Worm (Caenorhabditis elegans) whole organism, young adult: ENCODE measurements around the gene nhr-105.

ENCODE experiments used
- B0019.2 ChIP-seq: fragments of 200-800 bp; sonication (Bioruptor generic); conservative IDR thresholded peaks from 2 replicates; pipeline ENCODE4 v1.3.6; 2022; ENCODE audit warnings: missing genetic modification reagents, missing genetic modification characterization, missing compliant biosample characterization
- C06A6.2 ChIP-seq: fragments of 200-800 bp; sonication (Bioruptor generic); conservative IDR thresholded peaks from 2 replicates; pipeline ENCODE4 v1.3.6; 2022; ENCODE audit warnings: missing genetic modification characterization, missing compliant biosample characterization
- C17E4.6 ChIP-seq: fragments of 200-800 bp; sonication (Bioruptor generic); IDR thresholded peaks from 2 replicates; pipeline ENCODE4 v1.3.6; 2022; ENCODE audit warnings: missing genetic modification reagents, missing genetic modification characterization, missing compliant biosample characterization
- F10E7.11 ChIP-seq: sonication (generic microtip); optimal IDR thresholded peaks from 2 replicates; lab custom pipeline; 2017; ENCODE audit warnings: mild to moderate bottlenecking, missing genetic modification characterization, moderate library complexity, missing compliant biosample characterization
- F22D6.2 ChIP-seq: sonication (generic microtip); optimal IDR thresholded peaks from 2 replicates; lab custom pipeline; 2016; ENCODE audit warnings: mild to moderate bottlenecking, missing genetic modification characterization, missing compliant biosample characterization
- F37B4.10 ChIP-seq: fragments of 200-800 bp; sonication (Bioruptor generic); IDR thresholded peaks from 2 replicates; pipeline ENCODE4 v1.3.6; 2022; ENCODE audit warnings: missing genetic modification characterization, missing compliant biosample characterization
- F39B2.1 ChIP-seq: fragments of 200-800 bp; sonication (Bioruptor generic); IDR thresholded peaks from 2 replicates; pipeline ENCODE4 v1.3.6; 2022; ENCODE audit warnings: missing genetic modification reagents, missing genetic modification characterization, missing compliant biosample characterization
- F49E8.2 ChIP-seq: sonication (generic microtip); optimal IDR thresholded peaks from 3 replicates; lab custom pipeline; 2017; ENCODE audit warnings: missing genetic modification characterization, mild to moderate bottlenecking, missing compliant biosample characterization, antibody characterized with exemption, moderate library complexity; ENCODE audit not compliant: insufficient read depth
- F55B11.4 ChIP-seq: sonication (generic microtip); optimal IDR thresholded peaks from 2 replicates; lab custom pipeline; 2016; ENCODE audit warnings: missing compliant biosample characterization, missing genetic modification characterization, borderline replicate concordance; ENCODE audit not compliant: insufficient read depth
- F57A8.1 ChIP-seq: fragments of 200-800 bp; sonication (Bioruptor generic); optimal IDR thresholded peaks from 2 replicates; lab custom pipeline; 2018; ENCODE audit warnings: mild to moderate bottlenecking, missing genetic modification characterization, moderate library complexity, missing compliant biosample characterization
- F57C9.4 ChIP-seq: sonication (generic microtip); optimal IDR thresholded peaks from 2 replicates; lab custom pipeline; 2017; ENCODE audit warnings: mild to moderate bottlenecking, missing genetic modification characterization, missing compliant biosample characterization
- K11D2.4 ChIP-seq: fragments of 200-800 bp; sonication (Bioruptor generic); IDR thresholded peaks from 2 replicates; pipeline ENCODE4 v1.3.6; 2022; ENCODE audit warnings: missing genetic modification reagents, missing genetic modification characterization, missing compliant biosample characterization
- Y56A3A.18 ChIP-seq: fragments of 200-800 bp; sonication (Bioruptor generic); IDR thresholded peaks from 2 replicates; pipeline ENCODE4 v1.3.6; 2022; ENCODE audit warnings: missing genetic modification reagents, missing genetic modification characterization, missing compliant biosample characterization
- Y79H2A.3 ChIP-seq: fragments of 200-800 bp; sonication (Bioruptor generic); conservative IDR thresholded peaks from 2 replicates; pipeline ENCODE4 v1.3.6; 2022; ENCODE audit warnings: missing genetic modification reagents, missing genetic modification characterization, missing compliant biosample characterization
- Y95B8A.8 ChIP-seq: fragments of 200-800 bp; sonication (Bioruptor generic); IDR thresholded peaks from 2 replicates; pipeline ENCODE4 v1.3.6; 2022; ENCODE audit warnings: missing genetic modification reagents, missing genetic modification characterization, missing compliant biosample characterization
- aptf-2 ChIP-seq: fragments of 200-800 bp; sonication (Bioruptor generic); conservative IDR thresholded peaks from 2 replicates; pipeline ENCODE4 v1.3.6; 2022; ENCODE audit warnings: missing genetic modification reagents, missing genetic modification characterization, missing compliant biosample characterization
- athp-1 ChIP-seq: sonication (generic microtip); optimal IDR thresholded peaks from 2 replicates; lab custom pipeline; 2017; ENCODE audit warnings: mild to moderate bottlenecking, missing genetic modification characterization, missing compliant biosample characterization
- attf-5 ChIP-seq: fragments of 200-800 bp; sonication (Bioruptor generic); optimal IDR thresholded peaks from 2 replicates; lab custom pipeline; 2018; ENCODE audit warnings: mild to moderate bottlenecking, missing genetic modification characterization, missing compliant biosample characterization
- ccch-3 ChIP-seq: fragments of 200-800 bp; sonication (Bioruptor generic); optimal IDR thresholded peaks from 2 replicates; lab custom pipeline; 2018; ENCODE audit warnings: mild to moderate bottlenecking, missing genetic modification characterization, missing compliant biosample characterization
- cebp-1 ChIP-seq, 2 experiments: fragments of 200-800 bp in 1 of 2; sonication (Bioruptor generic) in 1 of 2; sonication (generic microtip) in 1 of 2; IDR thresholded peaks in 1 of 2; optimal IDR thresholded peaks in 1 of 2; 2 replicates each; pipeline versions ENCODE4 v1.3.6 to Lab custom; 2017 to 2022; ENCODE audit warnings: missing compliant biosample characterization in 2 of 2, missing genetic modification characterization in 2 of 2, mild to moderate bottlenecking in 1 of 2, missing genetic modification reagents in 1 of 2, moderate library complexity in 1 of 2
- ceh-100 ChIP-seq: fragments of 200-800 bp; sonication (Bioruptor generic); IDR thresholded peaks from 2 replicates; pipeline ENCODE4 v1.3.6; 2022; ENCODE audit warnings: missing genetic modification reagents, missing genetic modification characterization, missing compliant biosample characterization
- ceh-58 ChIP-seq: fragments of 200-800 bp; sonication (Bioruptor generic); IDR thresholded peaks from 2 replicates; pipeline ENCODE4 v1.3.6; 2022; ENCODE audit warnings: missing genetic modification characterization, missing compliant biosample characterization
- dpl-1 ChIP-seq: fragments of 150-350 bp; optimal IDR thresholded peaks from 2 replicates; lab custom pipeline; 2014; ENCODE audit warnings: missing biosample characterization, missing genetic modification reagents, missing genetic modification characterization
- egl-44 ChIP-seq: fragments of 200-800 bp; sonication (Bioruptor generic); IDR thresholded peaks from 2 replicates; pipeline ENCODE4 v1.3.6; 2022; ENCODE audit warnings: missing genetic modification reagents, missing genetic modification characterization, missing compliant biosample characterization
- ets-4 ChIP-seq: fragments of 200-800 bp; sonication (Bioruptor generic); optimal IDR thresholded peaks from 2 replicates; lab custom pipeline; 2018; ENCODE audit warnings: mild to moderate bottlenecking, missing genetic modification characterization, missing compliant biosample characterization
- fkh-3 ChIP-seq: sonication (generic microtip); optimal IDR thresholded peaks from 2 replicates; lab custom pipeline; 2016; ENCODE audit warnings: mild to moderate bottlenecking, missing genetic modification characterization, missing compliant biosample characterization
- gei-17 ChIP-seq: fragments of 200-800 bp; sonication (Bioruptor generic); optimal IDR thresholded peaks from 2 replicates; lab custom pipeline; 2018; ENCODE audit warnings: mild to moderate bottlenecking, missing genetic modification characterization, missing compliant biosample characterization
- him-1 ChIP-seq: sonication (generic microtip); optimal IDR thresholded peaks from 2 replicates; lab custom pipeline; 2016; ENCODE audit warnings: missing genotype, missing genetic modification reagents, missing genetic modification characterization, missing compliant biosample characterization
- hrde-1 ChIP-seq: sonication (generic microtip); optimal IDR thresholded peaks from 2 replicates; lab custom pipeline; 2016; ENCODE audit warnings: missing genetic modification characterization, mild to moderate bottlenecking, missing compliant biosample characterization, moderate library complexity, missing genotype, missing genetic modification reagents, borderline replicate concordance
- lag-1 ChIP-seq: fragments of 200-800 bp; sonication (Bioruptor generic); IDR thresholded peaks from 2 replicates; pipeline ENCODE4 v1.3.6; 2022; ENCODE audit warnings: missing genetic modification reagents, missing genetic modification characterization, missing compliant biosample characterization
- lin-26 ChIP-seq: fragments of 200-800 bp; sonication (Bioruptor generic); IDR thresholded peaks from 2 replicates; pipeline ENCODE4 v1.3.6; 2022; ENCODE audit warnings: missing genetic modification reagents, missing genetic modification characterization, missing compliant biosample characterization
- lsl-1 ChIP-seq: fragments of 200-800 bp; sonication (Bioruptor generic); optimal IDR thresholded peaks from 2 replicates; lab custom pipeline; 2018; ENCODE audit warnings: mild to moderate bottlenecking, missing genetic modification characterization, moderate library complexity, missing compliant biosample characterization
- madf-10 ChIP-seq: sonication (generic microtip); optimal IDR thresholded peaks from 2 replicates; lab custom pipeline; 2016; ENCODE audit warnings: mild to moderate bottlenecking, missing genetic modification characterization, missing compliant biosample characterization
- madf-3 ChIP-seq: fragments of 200-800 bp; sonication (Bioruptor generic); IDR thresholded peaks from 2 replicates; pipeline ENCODE4 v1.3.6; 2022; ENCODE audit warnings: missing genetic modification reagents, missing genetic modification characterization, missing compliant biosample characterization
- madf-6 ChIP-seq: fragments of 200-800 bp; sonication (Bioruptor generic); IDR thresholded peaks from 2 replicates; pipeline ENCODE4 v1.3.6; 2022; ENCODE audit warnings: missing genetic modification reagents, missing genetic modification characterization, missing compliant biosample characterization
- mes-4 ChIP-seq: sonication (generic microtip); optimal IDR thresholded peaks from 2 replicates; lab custom pipeline; 2016; ENCODE audit warnings: missing genotype, missing genetic modification characterization, missing compliant biosample characterization
- nfya-1 ChIP-seq: sonication (generic microtip); optimal IDR thresholded peaks from 2 replicates; lab custom pipeline; 2017; ENCODE audit warnings: antibody characterized with exemption, missing compliant biosample characterization, missing genetic modification characterization, borderline replicate concordance; ENCODE audit not compliant: insufficient read depth
- rcor-1 ChIP-seq: fragments of 200-800 bp; sonication (Bioruptor generic); IDR thresholded peaks from 2 replicates; pipeline ENCODE4 v1.3.6; 2022; ENCODE audit warnings: missing genetic modification reagents, missing genetic modification characterization, missing compliant biosample characterization
- sdz-38 ChIP-seq: sonication (generic microtip); optimal IDR thresholded peaks from 2 replicates; lab custom pipeline; 2016; ENCODE audit warnings: missing genotype, missing genetic modification characterization, missing compliant biosample characterization
- sea-2 ChIP-seq: fragments of 200-800 bp; sonication (Bioruptor generic); IDR thresholded peaks from 2 replicates; pipeline ENCODE4 v1.3.6; 2022; ENCODE audit warnings: missing genetic modification characterization, missing compliant biosample characterization
- snpc-3.4 ChIP-seq: sonication (generic microtip); optimal IDR thresholded peaks from 2 replicates; lab custom pipeline; 2017; ENCODE audit warnings: missing genetic modification characterization, mild to moderate bottlenecking, missing compliant biosample characterization, antibody characterized with exemption, moderate library complexity, missing genotype, missing genetic modification reagents
- sptf-2 ChIP-seq: fragments of 200-800 bp; sonication (Bioruptor generic); optimal IDR thresholded peaks from 2 replicates; lab custom pipeline; 2018; ENCODE audit warnings: mild to moderate bottlenecking, missing genetic modification characterization, missing compliant biosample characterization
- tbp1 ChIP-seq: fragments of 200-800 bp; sonication (Bioruptor generic); optimal IDR thresholded peaks from 2 replicates; lab custom pipeline; 2018; ENCODE audit warnings: mild to moderate bottlenecking, missing genetic modification characterization, missing compliant biosample characterization
- tlf-1 ChIP-seq: fragments of 200-800 bp; sonication (Bioruptor generic); optimal IDR thresholded peaks from 2 replicates; lab custom pipeline; 2018; ENCODE audit warnings: mild to moderate bottlenecking, missing genetic modification characterization, missing compliant biosample characterization
- ztf-18 ChIP-seq: sonication (generic microtip); optimal IDR thresholded peaks from 2 replicates; lab custom pipeline; 2016; ENCODE audit warnings: missing genotype, mild to moderate bottlenecking, missing genetic modification characterization, missing compliant biosample characterization
- ztf-25 ChIP-seq: fragments of 200-800 bp; sonication (Bioruptor generic); IDR thresholded peaks from 2 replicates; pipeline ENCODE4 v1.3.6; 2022; ENCODE audit warnings: missing genetic modification reagents, missing genetic modification characterization, missing compliant biosample characterization
- ztf-28 ChIP-seq: fragments of 200-800 bp; sonication (Bioruptor generic); IDR thresholded peaks from 2 replicates; pipeline ENCODE4 v1.3.6; 2022; ENCODE audit warnings: missing genetic modification reagents, missing genetic modification characterization, missing compliant biosample characterization
- ztf-6 ChIP-seq: fragments of 200-800 bp; sonication (Bioruptor generic); IDR thresholded peaks from 2 replicates; pipeline ENCODE4 v1.3.6; 2022; ENCODE audit warnings: missing genetic modification reagents, missing genetic modification characterization, missing compliant biosample characterization

The nhr-105 gene

DNA sequence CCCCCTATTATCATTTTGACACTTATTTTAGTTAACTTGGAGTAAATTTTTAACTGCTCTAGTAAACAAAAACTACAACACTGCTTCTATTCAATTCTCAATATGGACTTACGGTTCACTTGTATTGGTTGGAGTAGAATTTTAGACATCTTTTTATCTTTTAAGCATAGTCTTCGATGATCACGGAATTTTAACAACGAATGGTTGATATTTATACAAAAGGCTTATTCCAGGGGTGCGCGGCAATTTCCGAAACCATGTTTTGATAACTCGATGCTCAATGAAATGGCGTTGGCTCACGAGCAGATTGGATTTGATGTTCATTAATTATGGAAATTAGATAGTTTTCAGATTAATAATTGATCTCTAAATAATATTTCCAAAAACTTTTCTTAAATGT, 6.5 kb upstream of the nhr-105 start (continued):
- TF ChIP-seq madf-6 (GFP tag; lab: Robert Waterston, UW) (peak; percentile 90), ccch-3 (no peak), egl-44 (GFP tag; lab: Robert Waterston, UW) (no peak), ztf-28 (GFP tag; lab: Robert Waterston, UW) (no peak), attf-5 (GFP tag; lab: Kevin White, UChicago) (no peak), nfya-1 (tag; lab: Kevin White, UChicago) (no peak), madf-3 (GFP tag; lab: Robert Waterston, UW) (peak; percentile 69; the same call in 1 of the 2 replicates), lsl-1 (GFP tag; lab: Kevin White, UChicago) (peak; percentile 31), athp-1 (tag; lab: Kevin White, UChicago) (peak; percentile 55), K11D2.4 (GFP tag; lab: Robert Waterston, UW) (no peak), ztf-25 (GFP tag; lab: Robert Waterston, UW) (0 out of 2 replicates have a peak, but pooled peaks have one; percentile 28), F49E8.2 (tag; lab: Kevin White, UChicago) (peak; percentile 87), rcor-1 (GFP tag; lab: Robert Waterston, UW) (peak; percentile 82), sdz-38 (tag; lab: Kevin White, UChicago) (no peak), F37B4.10 (GFP tag; lab: Robert Waterston, UW) (no peak), gei-17 (GFP tag; lab: Kevin White, UChicago) (no peak), hrde-1 (tag; lab: Kevin White, UChicago) (peak; percentile 96), Y95B8A.8 (GFP tag; lab: Robert Waterston, UW) (peak; percentile 84), fkh-3 (tag; lab: Kevin White, UChicago) (peak; percentile 20), ets-4 (GFP tag; lab: Kevin White, UChicago) (no peak), F57C9.4 (tag; lab: Kevin White, UChicago) (peak; percentile 3), ztf-6 (GFP tag; lab: Robert Waterston, UW) (no peak), C06A6.2 (no peak), F39B2.1 (GFP tag; lab: Robert Waterston, UW) (no peak; the same call in none of the 2 replicates), lag-1 (GFP tag; lab: Robert Waterston, UW) (no peak), Y79H2A.3 (GFP tag; lab: Robert Waterston, UW) (peak; percentile 58; the same call in 1 of the 2 replicates), ceh-100 (GFP tag; lab: Robert Waterston, UW) (peak; percentile 66; the same call in 1 of the 2 replicates), tbp1 (GFP tag; lab: Kevin White, UChicago) (peak; percentile 35), F10E7.11 (tag; lab: Kevin White, UChicago) (peak; percentile 72), F22D6.2 (tag; lab: Kevin White, UChicago) (no peak), B0019.2 (GFP tag; lab: Robert Waterston, UW) (no peak), tlf-1 (GFP tag; lab: Kevin White, UChicago) (peak; percentile 42), F55B11.4 (tag; lab: Kevin White, UChicago) (no peak), aptf-2 (no peak), ztf-18 (tag; lab: Kevin White, UChicago) (peak; percentile 56), mes-4 (peak; percentile 27), ceh-58 (peak; percentile 79; the same call in 1 of the 2 replicates), F57A8.1 (no peak), him-1 (tag; lab: Kevin White, UChicago) (peak; percentile 38), C17E4.6 (GFP tag; lab: Robert Waterston, UW) (peak; percentile 57; the same call in 1 of the 2 replicates), cebp-1 (GFP tag; IDR thresholded peaks at IDR 0.05; lab: Robert Waterston, UW) (no peak), cebp-1 (tag; optimal IDR thresholded peaks at IDR 0.05; lab: Kevin White, UChicago) (peak; percentile 55), lin-26 (GFP tag; lab: Robert Waterston, UW) (peak; percentile 47; the same call in 1 of the 2 replicates), madf-10 (tag; lab: Kevin White, UChicago) (no peak), sea-2 (GFP tag; lab: Robert Waterston, UW) (no peak), dpl-1 (no peak), sptf-2 (GFP tag; lab: Kevin White, UChicago) (no peak), snpc-3.4 (tag; lab: Kevin White, UChicago) (peak; percentile 85), Y56A3A.18 (GFP tag; lab: Robert Waterston, UW) (peak; percentile 63)
